Fruit fly (Drosophila melanogaster): ENCODE measurements around the gene Pdp.

Pdp gene

dm6 chrX:7696711-7697654 is 37.5 kb downstream of the Pdp start (continued):
- TF ChIP-seq dysf (GFP tag; IDR thresholded peaks at IDR 0.05) (peak; percentile 95), CG14441 (GFP tag; IDR thresholded peaks at IDR 0.05) (peak; percentile 92), CG34376 (GFP tag; optimal IDR thresholded peaks at IDR 0.05) (peak; percentile 97), odd (GFP tag; optimal IDR thresholded peaks at IDR 0.05) (peak; percentile 86)

- TF ChIP-seq sens (GFP tag) (peak; percentile 51), CG9876 (GFP tag; optimal IDR thresholded peaks at IDR 0.05) (no peak), eve (GFP tag; optimal IDR thresholded peaks at IDR 0.05) (no peak), Hr39 (optimal IDR thresholded peaks at IDR 0.05) (no peak)
Measured at dm6 chrX:7696165-7696564, 38.3 kb downstream of the Pdp start.

DNA sequence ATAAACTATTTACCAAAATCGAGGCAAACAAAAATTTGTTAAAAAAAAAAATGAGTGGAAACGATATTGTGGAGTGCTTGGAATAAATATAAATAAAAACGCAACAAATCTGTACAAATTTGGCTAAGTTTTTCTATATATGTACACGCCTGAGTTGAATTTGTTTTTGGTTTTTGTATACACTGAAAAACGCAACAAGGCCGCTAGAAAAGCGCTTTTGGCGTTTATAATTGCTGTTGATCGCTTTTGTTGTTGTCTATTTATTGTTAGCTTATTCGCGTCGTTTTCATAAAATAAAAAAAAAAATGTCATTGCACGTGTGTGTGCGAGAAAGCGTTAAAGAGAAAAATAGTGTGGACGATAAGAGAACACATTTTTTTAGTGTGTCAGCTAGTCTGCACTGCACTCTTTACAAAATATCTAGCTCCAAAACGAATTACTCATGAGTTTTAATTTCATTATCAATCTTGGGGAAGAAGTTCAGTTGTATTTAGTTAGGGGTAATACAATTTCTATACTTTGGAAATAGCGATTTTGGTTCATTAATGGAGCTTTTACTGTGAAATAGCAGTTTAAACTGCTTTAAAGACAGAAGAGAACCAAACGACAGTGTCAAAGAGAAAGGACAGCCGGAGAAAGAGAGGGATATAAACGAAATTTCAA is 38.9 kb downstream of the Pdp start:
- TF ChIP-seq knrl (GFP tag; IDR thresholded peaks at IDR 0.05; ENCODE audit: partially characterized antibody): no peak
- peak; percentile 55 for TF ChIP-seq grau (tag; optimal IDR thresholded peaks at IDR 0.05)
- no peak for TF ChIP-seq mld (GFP tag; IDR thresholded peaks at IDR 0.05; ENCODE audit: partially characterized antibody)
- TF ChIP-seq gt (GFP tag; IDR thresholded peaks at IDR 0.05): no peak
- no peak for TF ChIP-seq Nf-YC (tag; optimal IDR thresholded peaks at IDR 0.05)
- no peak for TF ChIP-seq rib (GFP tag; IDR thresholded peaks at IDR 0.05)
- no peak for TF ChIP-seq CG6791 (GFP tag; IDR thresholded peaks at IDR 0.05; ENCODE audit: partially characterized antibody)
- TF ChIP-seq fru (optimal IDR thresholded peaks at IDR 0.05): no peak
- TF ChIP-seq CG4707 (GFP tag; optimal IDR thresholded peaks at IDR 0.05): no peak
- TF ChIP-seq crp (GFP tag; optimal IDR thresholded peaks at IDR 0.05): no peak
- TF ChIP-seq Bdp1 (GFP tag; optimal IDR thresholded peaks at IDR 0.05): no peak
- TF ChIP-seq HHEX (GFP tag; optimal IDR thresholded peaks at IDR 0.05): no peak
- peak; percentile 55; the same call in 1 of the 4 replicates for TF ChIP-seq chinmo (GFP tag; IDR thresholded peaks at IDR 0.05; ENCODE audit: partially characterized antibody)
- TF ChIP-seq CG16779 (GFP tag; IDR thresholded peaks at IDR 0.05): no peak
- no peak for TF ChIP-seq HLH4C (GFP tag; IDR thresholded peaks at IDR 0.05; ENCODE audit: partially characterized antibody)
- no peak for TF ChIP-seq CG9437 (GFP tag; optimal IDR thresholded peaks at IDR 0.05)
- TF ChIP-seq CG2199 (GFP tag; IDR thresholded peaks at IDR 0.05): 0 out of 3 replicates have a peak, but pooled peaks have one; percentile 12
- TF ChIP-seq danr (GFP tag; IDR thresholded peaks at IDR 0.05): no peak
- TF ChIP-seq GATAe (GFP tag; conservative IDR thresholded peaks at IDR 0.05): no peak
- no peak for TF ChIP-seq stwl (tag; optimal IDR thresholded peaks at IDR 0.05)
- TF ChIP-seq al (GFP tag; IDR thresholded peaks at IDR 0.05): no peak
- peak; percentile 42 for TF ChIP-seq exex (tag; optimal IDR thresholded peaks at IDR 0.05)
- TF ChIP-seq CG7839 (tag; optimal IDR thresholded peaks at IDR 0.05): no peak
- no peak for TF ChIP-seq Max (GFP tag; optimal IDR thresholded peaks at IDR 0.05)
- peak; percentile 17; the same call in 1 of the 3 replicates for TF ChIP-seq Aef1 (GFP tag; IDR thresholded peaks at IDR 0.05)
- no peak for TF ChIP-seq salm (tag; optimal IDR thresholded peaks at IDR 0.05)
- peak; percentile 71 for TF ChIP-seq gem (tag; optimal IDR thresholded peaks at IDR 0.05)
- no peak for TF ChIP-seq CG11093 (GFP tag; IDR thresholded peaks at IDR 0.05)
- no peak for TF ChIP-seq Hmx (GFP tag; optimal IDR thresholded peaks at IDR 0.05)
- no peak for TF ChIP-seq Hr3 (GFP tag; optimal IDR thresholded peaks at IDR 0.05)
- TF ChIP-seq CG6765 (GFP tag; optimal IDR thresholded peaks at IDR 0.05): no peak
- no peak for TF ChIP-seq CrebB (tag; optimal IDR thresholded peaks at IDR 0.05)
- TF ChIP-seq Nf-YA (GFP tag; IDR thresholded peaks at IDR 0.05): no peak
- TF ChIP-seq Hmr (GFP tag; optimal IDR thresholded peaks at IDR 0.05): no peak
- no peak for TF ChIP-seq C15 (GFP tag; IDR thresholded peaks at IDR 0.05)
- peak; percentile 0 for TF ChIP-seq CG9727 (GFP tag; optimal IDR thresholded peaks at IDR 0.05)
- no peak for TF ChIP-seq ERR (GFP tag; optimal IDR thresholded peaks at IDR 0.05)
- no peak for TF ChIP-seq CG32772 (GFP tag; IDR thresholded peaks at IDR 0.05)
